Fruit fly (Drosophila melanogaster) S2 (cell line): ENCODE measurements around the gene CG31251.

Source experiments
- CG8478 ChIP-seq: fragments of >200 bp; optimal IDR thresholded peaks from 2 replicates; lab custom pipeline; 2018
- CTCF ChIP-seq, 2 experiments: fragments of >200 bp; optimal IDR thresholded peaks; 2 replicates each; lab custom pipeline; 2018

- TF ChIP-seq CG8478 (no peak), CTCF (optimal IDR thresholded peaks at IDR 0.05; lab: Kevin White, UChicago) (no peak)
Measured at dm6 chr3R:17710418-17710817, 25.7 kb upstream of the CG31251 start.
